Fruit fly (Drosophila melanogaster) Kc167 (cell line): ENCODE measurements around the gene br.

ENCODE experiments used
- Myc ChIP-seq: fragments of >200 bp; optimal IDR thresholded peaks from 2 replicates; lab custom pipeline; 2017; ENCODE audit warnings: missing external identifiers
- Sin3A ChIP-seq: fragments of >200 bp; optimal IDR thresholded peaks from 2 replicates; lab custom pipeline; 2018; ENCODE audit warnings: missing external identifiers
- psq ChIP-seq: fragments of >200 bp; optimal IDR thresholded peaks from 2 replicates; lab custom pipeline; 2017; ENCODE audit warnings: missing external identifiers
- ttk ChIP-seq: sonication (Bioruptor generic); optimal IDR thresholded peaks from 2 replicates; lab custom pipeline; 2017; ENCODE audit warnings: missing external identifiers

- TF ChIP-seq psq (no peak), ttk (lab: Kevin White, UChicago) (no peak), Sin3A (no peak), Myc (no peak)
Measured at dm6 chrX:1681266-1681665, 106.3 kb downstream of the br start, which contains the start of gene CG14797.
